Worm (Caenorhabditis elegans): ENCODE measurements around the gene Y94H6A.3.

The Y94H6A.3 gene

ce11 chrIV:2639666-2640273 lies 36.5 kb upstream of the Y94H6A.3 start:
- peak; percentile 28 for TF ChIP-seq ceh-82 (tag; optimal IDR thresholded peaks at IDR 0.05)
- TF ChIP-seq egl-27 (tag; optimal IDR thresholded peaks at IDR 0.05) = no peak
- TF ChIP-seq lsy-12 (tag; optimal IDR thresholded peaks at IDR 0.05) = peak; percentile 19
- TF ChIP-seq nfya-1 (tag; optimal IDR thresholded peaks at IDR 0.05; ENCODE audit: insufficient read depth) = peak; percentile 16
- TF ChIP-seq pha-4 (tag; optimal IDR thresholded peaks at IDR 0.05) = peak; percentile 14
- no peak for TF ChIP-seq mml-1 (tag; optimal IDR thresholded peaks at IDR 0.05)
- peak; percentile 21 for TF ChIP-seq lin-15B (tag; optimal IDR thresholded peaks at IDR 0.05)
- TF ChIP-seq hmg-11 (tag; optimal IDR thresholded peaks at IDR 0.05) = peak; percentile 13
- TF ChIP-seq ztf-11 (tag; optimal IDR thresholded peaks at IDR 0.05) = no peak
- no peak for TF ChIP-seq nhr-76 (tag; optimal IDR thresholded peaks at IDR 0.05)
- no peak for TF ChIP-seq skn-1 (tag; optimal IDR thresholded peaks at IDR 0.05)
- TF ChIP-seq nhr-43 (tag; optimal IDR thresholded peaks at IDR 0.05; ENCODE audit: poor library complexity, severe bottlenecking) = peak; percentile 4
- peak; percentile 95 for TF ChIP-seq ceh-28 (tag; optimal IDR thresholded peaks at IDR 0.05)
- TF ChIP-seq ZK546.5 (tag; optimal IDR thresholded peaks at IDR 0.05) = no peak
- no peak for TF ChIP-seq nhr-67 (tag; optimal IDR thresholded peaks at IDR 0.05)

DNA sequence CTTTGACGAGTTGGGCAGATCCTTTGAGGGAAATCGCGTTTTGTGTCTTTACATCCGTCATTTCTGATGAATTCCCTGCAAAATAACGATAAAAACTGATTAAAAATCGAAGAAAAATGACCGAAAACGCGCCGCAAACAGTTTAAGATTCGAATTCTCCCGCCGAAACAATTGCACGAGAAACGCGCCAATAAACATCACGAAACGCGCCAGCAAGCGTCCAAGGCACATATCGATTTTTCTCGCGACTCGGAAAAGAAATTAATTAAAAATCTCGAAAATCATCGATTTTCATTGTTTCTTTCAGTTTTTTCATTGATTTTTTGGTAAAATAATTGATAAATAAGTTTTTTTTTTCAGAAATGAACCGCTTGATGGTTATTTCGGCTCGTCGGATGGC lies 35.4 kb upstream of the Y94H6A.3 start, which contains the start of the genes mdf-2 and nduv-3:
Gene mdf-2, minus strand, starts transcription at position 176 of the 400 bp plus-strand sequence.
Gene nduv-3, plus strand, starts transcription at position 361 of the 400 bp plus-strand sequence.
- TF ChIP-seq elt-1 (tag; optimal IDR thresholded peaks at IDR 0.05) (no peak), ceh-28 (tag; optimal IDR thresholded peaks at IDR 0.05) (peak; percentile 94), unc-39 (tag; optimal IDR thresholded peaks at IDR 0.05) (no peak), nhr-76 (tag; optimal IDR thresholded peaks at IDR 0.05) (no peak), pha-4 (tag; optimal IDR thresholded peaks at IDR 0.05) (peak; percentile 76), nhr-23 (tag; optimal IDR thresholded peaks at IDR 0.05) (peak; percentile 82), fos-1 (tag; optimal IDR thresholded peaks at IDR 0.05) (no peak), lin-39 (tag; optimal IDR thresholded peaks at IDR 0.05) (peak; percentile 40), egl-27 (tag; optimal IDR thresholded peaks at IDR 0.05) (no peak), pqm-1 (tag; optimal IDR thresholded peaks at IDR 0.05) (peak; percentile 4), nhr-12 (tag; optimal IDR thresholded peaks at IDR 0.05) (no peak), nhr-28 (tag; optimal IDR thresholded peaks at IDR 0.05) (no peak), R02D3.7 (tag; optimal IDR thresholded peaks at IDR 0.05) (peak; percentile 33), hmg-11 (tag; optimal IDR thresholded peaks at IDR 0.05) (peak; percentile 31), nhr-11 (tag; optimal IDR thresholded peaks at IDR 0.05) (no peak), eor-1 (tag; optimal IDR thresholded peaks at IDR 0.05) (no peak), tbx-2 (tag; optimal IDR thresholded peaks at IDR 0.05) (no peak), ama-1 (optimal IDR thresholded peaks at IDR 0.05) (no peak), jun-1 (tag; optimal IDR thresholded peaks at IDR 0.05) (peak; percentile 38), nhr-43 (tag; optimal IDR thresholded peaks at IDR 0.05; ENCODE audit: poor library complexity, severe bottlenecking) (peak; percentile 24), ztf-4 (tag; optimal IDR thresholded peaks at IDR 0.05) (no peak), aly-2 (tag; optimal IDR thresholded peaks at IDR 0.05) (no peak), skn-1 (tag; optimal IDR thresholded peaks at IDR 0.05) (peak; percentile 28), ceh-82 (tag; optimal IDR thresholded peaks at IDR 0.05) (peak; percentile 1), lin-15B (tag; optimal IDR thresholded peaks at IDR 0.05) (peak; percentile 90), nhr-25 (tag; optimal IDR thresholded peaks at IDR 0.05) (peak; percentile 73), snpc-4 (tag; optimal IDR thresholded peaks at IDR 0.05) (peak; percentile 62), nfya-1 (tag; optimal IDR thresholded peaks at IDR 0.05; ENCODE audit: insufficient read depth) (peak; percentile 83), elt-2 (tag; optimal IDR thresholded peaks at IDR 0.05) (peak; percentile 7), egl-5 (tag; optimal IDR thresholded peaks at IDR 0.05) (peak; percentile 81), nhr-237 (tag; optimal IDR thresholded peaks at IDR 0.05) (no peak)

- TF ChIP-seq fkh-2 (tag; optimal IDR thresholded peaks at IDR 0.05) (no peak), nhr-23 (tag; optimal IDR thresholded peaks at IDR 0.05) (no peak), egl-5 (tag; optimal IDR thresholded peaks at IDR 0.05) (no peak), unc-62 (GFP tag; optimal IDR thresholded peaks at IDR 0.05) (no peak), skn-1 (tag; optimal IDR thresholded peaks at IDR 0.05) (peak; percentile 20), fos-1 (tag; optimal IDR thresholded peaks at IDR 0.05) (no peak), lin-15B (tag; optimal IDR thresholded peaks at IDR 0.05) (peak; percentile 1), elt-1 (tag; optimal IDR thresholded peaks at IDR 0.05) (no peak)
Measured at ce11 chrIV:2642054-2642453, 34.3 kb upstream of the Y94H6A.3 start.

Measured in whole organism, L3 larva.